Worm (Caenorhabditis elegans): ENCODE data around the gene C09F12.2.
A peak's percentile ranks its signal among the peaks of the same experiment; 100 is the strongest.

DNA sequence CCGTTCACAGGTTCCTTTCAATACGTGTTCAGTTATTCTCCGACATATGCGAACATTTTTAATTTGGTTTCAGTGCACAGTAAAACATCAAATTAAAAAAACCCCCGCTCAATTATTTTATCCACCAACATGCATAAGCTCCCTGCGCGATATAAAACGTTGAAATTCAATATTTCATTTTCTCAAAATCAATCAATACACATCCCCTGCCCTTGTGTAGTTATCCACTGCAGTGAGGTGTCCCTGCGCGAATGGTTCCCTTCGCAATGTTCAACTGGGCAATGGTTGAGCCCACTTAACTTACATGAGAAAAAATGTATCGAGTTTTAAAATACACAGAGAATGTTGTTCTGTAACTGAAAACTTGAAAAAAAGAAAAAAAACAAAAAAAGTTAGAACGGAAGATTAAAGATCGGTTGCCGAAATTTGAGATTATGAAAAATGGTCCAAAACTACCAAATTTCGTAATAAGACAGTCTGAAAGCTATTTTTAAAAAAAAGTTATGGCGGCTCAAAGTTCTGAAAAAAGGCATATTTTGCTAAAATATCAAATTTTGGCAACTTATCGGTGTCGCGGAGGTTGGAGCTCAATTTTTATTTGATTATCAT, 40.4 kb downstream of the C09F12.2 start:
- TF ChIP-seq unc-62 (GFP tag; optimal IDR thresholded peaks at IDR 0.05) = peak; percentile 78
- TF ChIP-seq let-526 (GFP tag; IDR thresholded peaks at IDR 0.05) = peak; percentile 93
- peak; percentile 59; the same call in 1 of the 2 replicates for TF ChIP-seq ztf-28 (GFP tag; IDR thresholded peaks at IDR 0.05)
- TF ChIP-seq hmg-1.2 (GFP tag; IDR thresholded peaks at IDR 0.05) = peak; percentile 92
- peak; percentile 55 for TF ChIP-seq tbx-9 (tag; optimal IDR thresholded peaks at IDR 0.05; ENCODE audit: borderline replicate concordance)
- TF ChIP-seq cebp-1 (GFP tag; IDR thresholded peaks at IDR 0.05) = peak; percentile 80
- peak; percentile 98 for TF ChIP-seq cebp-1 (tag; optimal IDR thresholded peaks at IDR 0.05)
- peak; percentile 97 for TF ChIP-seq F37B4.10 (GFP tag; IDR thresholded peaks at IDR 0.05)
- no peak for TF ChIP-seq nfya-2 (GFP tag; IDR thresholded peaks at IDR 0.05)
- peak; percentile 95 for TF ChIP-seq nhr-90 (tag; optimal IDR thresholded peaks at IDR 0.05)
- TF ChIP-seq F57C9.4 (tag; optimal IDR thresholded peaks at IDR 0.05) = peak; percentile 89
- TF ChIP-seq ztf-18 (tag; optimal IDR thresholded peaks at IDR 0.05) = peak; percentile 80
- peak; percentile 98 for TF ChIP-seq pbrm-1 (GFP tag; IDR thresholded peaks at IDR 0.05)
- TF ChIP-seq ama-1 (optimal IDR thresholded peaks at IDR 0.05) = no peak
- peak in 1 of 2 experiments; percentile 93 for TF ChIP-seq ama-1 (GFP tag; optimal IDR thresholded peaks at IDR 0.05)
- peak; percentile 98 for TF ChIP-seq lag-1 (GFP tag; IDR thresholded peaks at IDR 0.05)

All from whole organism, young adult.